Fruit fly (Drosophila melanogaster) whole organism, embryonic: ENCODE measurements around the gene CG5214.

Experiments used
- CG10366 ChIP-seq: fragments of 200-800 bp; sonication (Bioruptor generic); IDR thresholded peaks from 2 replicates; pipeline ENCODE4 v1.3.6; 2022; ENCODE audit warnings: missing biosample characterization, missing genetic modification characterization
- CG10543 ChIP-seq: fragments of 200-800 bp; sonication (Bioruptor generic); optimal IDR thresholded peaks from 3 replicates; lab custom pipeline; 2017; ENCODE audit warnings: missing biosample characterization, mild to moderate bottlenecking, missing genetic modification characterization, moderate library complexity
- CG11723 ChIP-seq: fragments of 200-800 bp; sonication (Bioruptor generic); optimal IDR thresholded peaks from 2 replicates; lab custom pipeline; 2017; ENCODE audit warnings: missing biosample characterization, mild to moderate bottlenecking, missing genetic modification characterization
- CG13296 ChIP-seq: fragments of 200-800 bp; sonication (Bioruptor generic); optimal IDR thresholded peaks from 3 replicates; lab custom pipeline; 2018; ENCODE audit warnings: missing biosample characterization, mild to moderate bottlenecking, missing genetic modification characterization
- CG14014 ChIP-seq: fragments of 200-800 bp; sonication (Bioruptor generic); IDR thresholded peaks from 2 replicates; pipeline ENCODE4 v1.3.6; 2022; ENCODE audit warnings: missing biosample characterization, missing genetic modification characterization
- CG14710 ChIP-seq: fragments of 200-800 bp; sonication (Bioruptor generic); optimal IDR thresholded peaks from 3 replicates; lab custom pipeline; 2019; ENCODE audit warnings: missing biosample characterization, mild to moderate bottlenecking, missing genetic modification characterization, moderate library complexity
- CG14965 ChIP-seq: fragments of 200-800 bp; sonication (Bioruptor generic); optimal IDR thresholded peaks from 2 replicates; lab custom pipeline; 2016; ENCODE audit warnings: missing biosample characterization, missing genetic modification characterization, borderline replicate concordance
- CG17328 ChIP-seq: fragments of 200-800 bp; sonication (Bioruptor generic); IDR thresholded peaks from 2 replicates; pipeline ENCODE4 v1.3.6; 2022; ENCODE audit warnings: missing biosample characterization, missing genetic modification characterization
- CG18599 ChIP-seq: fragments of 200-800 bp; sonication (Bioruptor generic); optimal IDR thresholded peaks from 3 replicates; lab custom pipeline; 2017; ENCODE audit warnings: missing biosample characterization, missing genetic modification characterization, mild to moderate bottlenecking, moderate library complexity, missing genetic modification reagents
- CG2875 ChIP-seq: fragments of 200-800 bp; sonication (Bioruptor generic); optimal IDR thresholded peaks from 2 replicates; lab custom pipeline; 2017; ENCODE audit warnings: missing biosample characterization, mild to moderate bottlenecking, missing genetic modification characterization, missing genetic modification reagents
- CG31388 ChIP-seq: fragments of 200-800 bp; sonication (Bioruptor generic); optimal IDR thresholded peaks from 2 replicates; lab custom pipeline; 2016; ENCODE audit warnings: missing biosample characterization, missing genetic modification characterization
- CG3726 ChIP-seq: fragments of 200-800 bp; sonication (Bioruptor generic); IDR thresholded peaks from 3 replicates; pipeline ENCODE4, ENCODE4 v1.3.6; 2022; ENCODE audit warnings: missing biosample characterization, missing genetic modification characterization
- CG4730 ChIP-seq: fragments of 200-800 bp; sonication (Bioruptor generic); IDR thresholded peaks from 2 replicates; pipeline ENCODE4 v1.3.6; 2022; ENCODE audit warnings: missing biosample characterization, missing genetic modification characterization
- CG6175 ChIP-seq: fragments of 200-800 bp; sonication (Bioruptor generic); IDR thresholded peaks from 3 replicates; pipeline ENCODE4 v1.3.6; 2022; ENCODE audit warnings: missing biosample characterization, missing genetic modification characterization
- CG6272 ChIP-seq: fragments of 200-800 bp; sonication (Bioruptor generic); IDR thresholded peaks from 2 replicates; pipeline ENCODE4 v1.3.6; 2022; ENCODE audit warnings: missing biosample characterization, missing genetic modification characterization
- CG7786 ChIP-seq: fragments of 200-800 bp; sonication (Bioruptor generic); optimal IDR thresholded peaks from 2 replicates; lab custom pipeline; 2016; ENCODE audit warnings: missing biosample characterization, missing genetic modification characterization
- CG8290 ChIP-seq, 3 experiments: fragments of 200-800 bp; sonication (Bioruptor generic); optimal IDR thresholded peaks; 2 replicates each; lab custom pipeline; 2016 to 2019; ENCODE audit warnings: missing biosample characterization in 3 of 3, missing genetic modification characterization in 3 of 3, mild to moderate bottlenecking in 2 of 3, moderate library complexity in 1 of 3
- D19A ChIP-seq: fragments of 200-800 bp; optimal IDR thresholded peaks from 3 replicates; lab custom pipeline; 2019; ENCODE audit warnings: missing biosample characterization, mild to moderate bottlenecking, missing genetic modification characterization, moderate library complexity
- E2f1 ChIP-seq: fragments of 200-800 bp; sonication (Bioruptor generic); IDR thresholded peaks from 2 replicates; pipeline ENCODE4 v1.3.6; 2022; ENCODE audit warnings: missing biosample characterization, missing genetic modification characterization
- Ets97D ChIP-seq: fragments of 200-800 bp; sonication (Bioruptor generic); optimal IDR thresholded peaks from 3 replicates; lab custom pipeline; 2016; ENCODE audit warnings: missing biosample characterization, missing genetic modification characterization
- Fer1 ChIP-seq: fragments of 200-800 bp; sonication (Bioruptor generic); optimal IDR thresholded peaks from 2 replicates; lab custom pipeline; 2017; ENCODE audit warnings: missing biosample characterization, mild to moderate bottlenecking, missing genetic modification characterization
- Fer3 ChIP-seq: fragments of 200-800 bp; sonication (Bioruptor generic); optimal IDR thresholded peaks from 2 replicates; lab custom pipeline; 2018; ENCODE audit warnings: missing biosample characterization, mild to moderate bottlenecking, missing genetic modification characterization, moderate library complexity
- GATAe ChIP-seq: fragments of 200-800 bp; sonication (Bioruptor generic); conservative IDR thresholded peaks from 2 replicates; pipeline ENCODE4 v1.3.6; 2022; ENCODE audit warnings: missing biosample characterization, missing genetic modification characterization
- Lim3 ChIP-seq: fragments of 200-800 bp; sonication (Bioruptor generic); IDR thresholded peaks from 2 replicates; pipeline ENCODE4 v1.3.6; 2022; ENCODE audit warnings: missing biosample characterization, missing genetic modification characterization
- Lpt ChIP-seq: fragments of >200 bp; optimal IDR thresholded peaks from 2 replicates; lab custom pipeline; 2018; ENCODE audit warnings: missing biosample characterization, missing genetic modification characterization
- Ptx1 ChIP-seq: fragments of 200-800 bp; sonication (Bioruptor generic); IDR thresholded peaks from 2 replicates; pipeline ENCODE4 v1.3.6; 2022; ENCODE audit warnings: missing biosample characterization, missing genetic modification characterization
- Sox102F ChIP-seq: fragments of 200-800 bp; sonication (Bioruptor generic); optimal IDR thresholded peaks from 2 replicates; lab custom pipeline; 2018; ENCODE audit warnings: missing biosample characterization, mild to moderate bottlenecking, missing genetic modification characterization, moderate library complexity
- bab2 ChIP-seq: fragments of 200-800 bp; sonication (Bioruptor generic); optimal IDR thresholded peaks from 2 replicates; lab custom pipeline; 2016; ENCODE audit warnings: missing biosample characterization, missing genetic modification characterization
- cas ChIP-seq: fragments of 200-800 bp; sonication (Bioruptor generic); IDR thresholded peaks from 2 replicates; pipeline ENCODE4 v1.3.6; 2022; ENCODE audit warnings: missing biosample characterization, missing genetic modification characterization
- caup ChIP-seq: fragments of 200-800 bp; sonication (Bioruptor generic); optimal IDR thresholded peaks from 3 replicates; lab custom pipeline; 2017; ENCODE audit warnings: missing biosample characterization, mild to moderate bottlenecking, missing genetic modification characterization, moderate library complexity; ENCODE audit not compliant: severe bottlenecking
- cg ChIP-seq: fragments of 200-800 bp; sonication (Bioruptor generic); optimal IDR thresholded peaks from 3 replicates; lab custom pipeline; 2019; ENCODE audit warnings: missing biosample characterization, mild to moderate bottlenecking, missing genetic modification characterization, moderate library complexity
- chn ChIP-seq: fragments of 200-800 bp; sonication (Bioruptor generic); optimal IDR thresholded peaks from 2 replicates; lab custom pipeline; 2016; ENCODE audit warnings: missing biosample characterization, missing genetic modification characterization
- disco-r ChIP-seq: fragments of 200-800 bp; sonication (Bioruptor generic); optimal IDR thresholded peaks from 2 replicates; lab custom pipeline; 2016; ENCODE audit warnings: missing biosample characterization, missing genetic modification characterization
- dmrt11E ChIP-seq: fragments of 200-800 bp; sonication (Bioruptor generic); optimal IDR thresholded peaks from 3 replicates; lab custom pipeline; 2018; ENCODE audit warnings: missing biosample characterization, mild to moderate bottlenecking, missing genetic modification characterization, moderate library complexity
- dmrt99B ChIP-seq: fragments of 200-800 bp; sonication (Bioruptor generic); optimal IDR thresholded peaks from 2 replicates; lab custom pipeline; 2018; ENCODE audit warnings: missing biosample characterization, mild to moderate bottlenecking, missing genetic modification characterization, moderate library complexity
- esg ChIP-seq: fragments of 200-800 bp; sonication (Bioruptor generic); conservative IDR thresholded peaks from 2 replicates; pipeline ENCODE4 v1.3.6; 2022; ENCODE audit warnings: missing biosample characterization, missing genetic modification characterization
- fd96Cb ChIP-seq: fragments of 200-800 bp; sonication (Bioruptor generic); optimal IDR thresholded peaks from 2 replicates; lab custom pipeline; 2018; ENCODE audit warnings: missing biosample characterization, mild to moderate bottlenecking, missing genetic modification characterization, moderate library complexity
- knrl ChIP-seq: fragments of 200-800 bp; sonication (Bioruptor generic); IDR thresholded peaks from 3 replicates; pipeline ENCODE4 v1.3.6; 2022; ENCODE audit warnings: missing biosample characterization, missing genetic modification characterization; ENCODE audit not compliant: partially characterized antibody
- peb ChIP-seq: fragments of 200-800 bp; sonication (Bioruptor generic); IDR thresholded peaks from 2 replicates; pipeline ENCODE4 v1.3.6; 2022; ENCODE audit warnings: missing biosample characterization, missing genetic modification characterization
- psq ChIP-seq: fragments of 200-800 bp; sonication (Bioruptor generic); optimal IDR thresholded peaks from 2 replicates; lab custom pipeline; 2017; ENCODE audit warnings: missing biosample characterization, missing genetic modification characterization
- sima ChIP-seq: fragments of 200-800 bp; sonication (Bioruptor generic); optimal IDR thresholded peaks from 2 replicates; lab custom pipeline; 2016; ENCODE audit warnings: missing biosample characterization, missing genetic modification characterization
- slou ChIP-seq: fragments of 200-800 bp; sonication (Bioruptor generic); optimal IDR thresholded peaks from 3 replicates; lab custom pipeline; 2016; ENCODE audit warnings: missing biosample characterization, missing genetic modification characterization
- so ChIP-seq: fragments of 200-800 bp; sonication (Bioruptor generic); IDR thresholded peaks from 3 replicates; pipeline ENCODE4 v1.3.6; 2022; ENCODE audit warnings: missing biosample characterization, missing genetic modification characterization
- stc ChIP-seq: fragments of 200-800 bp; sonication (Bioruptor generic); IDR thresholded peaks from 2 replicates; pipeline ENCODE4 v1.3.6; 2022; ENCODE audit warnings: missing biosample characterization, missing genetic modification characterization
- sug ChIP-seq: fragments of 200-800 bp; optimal IDR thresholded peaks from 2 replicates; lab custom pipeline; 2019; ENCODE audit warnings: missing biosample characterization, mild to moderate bottlenecking, missing genetic modification characterization, moderate library complexity
- tin ChIP-seq: fragments of 200-800 bp; sonication (Bioruptor generic); optimal IDR thresholded peaks from 3 replicates; lab custom pipeline; 2016; ENCODE audit warnings: missing biosample characterization, missing genetic modification characterization
- yki ChIP-seq: fragments of >200 bp; optimal IDR thresholded peaks from 3 replicates; lab custom pipeline; 2018
- z ChIP-seq: fragments of 200-800 bp; sonication (Bioruptor generic); IDR thresholded peaks from 3 replicates; pipeline ENCODE4 v1.3.6; 2022; ENCODE audit warnings: missing biosample characterization, missing genetic modification characterization
- zfh1 ChIP-seq: fragments of 200-800 bp; sonication (Bioruptor generic); IDR thresholded peaks from 3 replicates; pipeline ENCODE4 v1.3.6; 2022; ENCODE audit warnings: missing biosample characterization, missing genetic modification characterization

The CG5214 gene

DNA sequence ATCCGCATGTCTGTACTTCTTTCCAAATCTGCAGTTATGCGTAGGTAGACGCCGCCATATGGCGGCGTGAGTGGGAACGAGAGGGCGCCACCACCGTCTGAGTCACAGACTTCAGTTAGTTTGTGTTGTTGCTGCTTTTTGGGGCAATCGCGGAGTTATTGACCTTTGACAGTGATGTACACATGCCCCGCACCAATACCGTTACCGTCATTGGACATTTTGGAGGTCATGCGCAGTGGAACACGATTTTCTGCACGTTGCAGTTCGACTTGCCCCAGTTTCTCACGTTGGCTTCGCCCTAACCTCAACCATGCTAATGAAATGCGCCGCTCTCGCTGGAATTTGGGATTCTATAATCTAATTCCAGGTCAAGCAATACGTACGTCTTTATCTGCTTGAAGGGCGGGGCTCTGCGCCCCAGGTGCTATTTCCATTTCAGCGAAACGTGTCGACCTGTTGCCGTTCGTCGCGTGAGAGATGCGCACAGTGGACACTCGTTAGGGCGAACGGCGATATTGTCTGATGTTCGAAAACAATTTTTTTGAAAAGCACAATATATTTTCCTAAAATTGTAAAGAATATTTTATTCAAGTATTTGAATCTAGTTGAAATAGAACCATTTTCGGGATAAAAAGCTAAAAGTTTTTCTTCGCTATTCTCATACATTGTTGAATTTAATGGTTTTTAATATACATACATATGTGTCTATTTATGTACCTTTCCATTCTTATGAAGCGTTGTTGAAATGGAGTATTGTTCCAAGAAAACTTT lies 32.6 kb upstream of the CG5214 start (continued):
- TF ChIP-seq CG8290 (GFP tag; optimal IDR thresholded peaks at IDR 0.05; lab: Kevin White, UChicago): peak; percentile 62
- TF ChIP-seq CG8290 (tag; optimal IDR thresholded peaks at IDR 0.05; lab: Kevin White, UChicago): peak in 1 of 2 experiments; percentile 81
- TF ChIP-seq cas (GFP tag; lab: Robert Waterston, UW): peak; percentile 44; the same call in 1 of the 2 replicates
- TF ChIP-seq tin: peak; percentile 73
- no peak for TF ChIP-seq Lpt (GFP tag; lab: Kevin White, UChicago)
- TF ChIP-seq Fer3 (tag; lab: Kevin White, UChicago): peak; percentile 82
- TF ChIP-seq bab2 (GFP tag; lab: Kevin White, UChicago): peak; percentile 68
- no peak for TF ChIP-seq yki
- TF ChIP-seq CG17328 (GFP tag; lab: Robert Waterston, UW): peak; percentile 78
- peak; percentile 57 for TF ChIP-seq chn (GFP tag; lab: Kevin White, UChicago)
- peak; percentile 56 for TF ChIP-seq caup (GFP tag; lab: Kevin White, UChicago)
- peak; percentile 60 for TF ChIP-seq E2f1 (GFP tag; lab: Robert Waterston, UW)
- peak; percentile 84 for TF ChIP-seq CG10543
- TF ChIP-seq Ets97D: peak; percentile 30
- TF ChIP-seq esg (GFP tag; lab: Robert Waterston, UW): peak; percentile 52
- peak; percentile 31 for TF ChIP-seq CG2875 (GFP tag; lab: Kevin White, UChicago)
- peak; percentile 51 for TF ChIP-seq dmrt11E
- peak; percentile 75 for TF ChIP-seq Sox102F (GFP tag; lab: Kevin White, UChicago)
- TF ChIP-seq CG10366 (GFP tag; lab: Robert Waterston, UW): peak; percentile 75
- TF ChIP-seq z (GFP tag; lab: Robert Waterston, UW): no peak
- 0 out of 2 replicates have a peak, but pooled peaks have one; percentile 7 for TF ChIP-seq Lim3 (GFP tag; lab: Robert Waterston, UW)
- peak; percentile 73 for TF ChIP-seq CG18599 (GFP tag; lab: Kevin White, UChicago)
- TF ChIP-seq CG13296: peak; percentile 65
- TF ChIP-seq sima (GFP tag; lab: Kevin White, UChicago): no peak
- no peak for TF ChIP-seq CG14965
- TF ChIP-seq knrl (GFP tag; lab: Robert Waterston, UW): 0 out of 3 replicates have a peak, but pooled peaks have one; percentile 13
- TF ChIP-seq Ptx1 (GFP tag; lab: Robert Waterston, UW): peak; percentile 81
- peak; percentile 53; the same call in 1 of the 3 replicates for TF ChIP-seq CG3726 (GFP tag; lab: Robert Waterston, UW)
- TF ChIP-seq CG31388 (GFP tag; lab: Kevin White, UChicago): peak; percentile 19
- peak; percentile 80 for TF ChIP-seq CG14014 (GFP tag; lab: Robert Waterston, UW)
- TF ChIP-seq CG4730 (GFP tag; lab: Robert Waterston, UW): peak; percentile 56; the same call in 1 of the 2 replicates
- peak; percentile 63 for TF ChIP-seq Fer1 (GFP tag; lab: Kevin White, UChicago)
- peak; percentile 70 for TF ChIP-seq CG7786 (GFP tag; lab: Kevin White, UChicago)
- peak; percentile 40 for TF ChIP-seq CG14710
- peak; percentile 59 for TF ChIP-seq fd96Cb (tag; lab: Kevin White, UChicago)
- peak; percentile 41 for TF ChIP-seq disco-r
- TF ChIP-seq psq: peak; percentile 40
- TF ChIP-seq GATAe (GFP tag; lab: Robert Waterston, UW): no peak
- TF ChIP-seq peb: peak; percentile 45; the same call in 1 of the 2 replicates
- peak; percentile 74 for TF ChIP-seq dmrt99B (tag; lab: Kevin White, UChicago)
- TF ChIP-seq so (GFP tag; lab: Robert Waterston, UW): peak; percentile 64; the same call in 1 of the 3 replicates
- TF ChIP-seq zfh1 (GFP tag; lab: Robert Waterston, UW): peak; percentile 82
- TF ChIP-seq stc: peak; percentile 67
- TF ChIP-seq CG6272 (GFP tag; lab: Robert Waterston, UW): peak; percentile 54; the same call in 1 of the 2 replicates
- peak; percentile 23 for TF ChIP-seq cg (GFP tag; lab: Kevin White, UChicago)
- peak; percentile 88 for TF ChIP-seq sug (tag; lab: Kevin White, UChicago)
- TF ChIP-seq D19A (tag; lab: Kevin White, UChicago): peak; percentile 55
- TF ChIP-seq CG6175 (GFP tag; lab: Robert Waterston, UW): peak; percentile 63; the same call in 1 of the 3 replicates
- TF ChIP-seq slou: peak; percentile 57
- TF ChIP-seq CG11723 (GFP tag; lab: Kevin White, UChicago): no peak
